Worm (Caenorhabditis elegans) whole organism, dauer: ENCODE results near the gene F17C11.6.

Experiments
- unc-62 ChIP-seq: sonication (generic microtip); optimal IDR thresholded peaks from 2 replicates; lab custom pipeline; 2017; ENCODE audit warnings: missing biosample characterization, missing genetic modification reagents, missing genetic modification characterization

Gene F17C11.6

DNA sequence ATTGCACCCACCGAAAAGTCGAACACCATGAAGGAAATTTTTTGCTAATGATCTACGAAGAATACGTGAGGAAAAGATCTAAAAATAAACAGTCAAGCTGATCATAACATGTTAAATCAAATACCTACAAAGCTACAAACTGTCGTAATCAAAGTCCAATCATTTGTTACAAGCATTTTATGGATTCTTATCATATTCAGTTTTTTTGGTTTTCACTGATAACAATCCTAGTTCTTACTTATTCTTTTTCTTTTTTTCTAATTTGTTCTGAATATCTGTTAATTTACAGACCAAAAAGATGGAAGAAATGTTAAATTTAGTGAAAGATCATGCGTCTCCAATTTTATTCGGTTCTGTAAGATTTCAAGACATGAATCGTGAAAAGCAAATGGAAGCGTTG lies at the start of gene F17C11.6:
Gene F17C11.6, plus strand, starts transcription at position 290 of the 400 bp plus-strand sequence.
- no peak for TF ChIP-seq unc-62

DNA sequence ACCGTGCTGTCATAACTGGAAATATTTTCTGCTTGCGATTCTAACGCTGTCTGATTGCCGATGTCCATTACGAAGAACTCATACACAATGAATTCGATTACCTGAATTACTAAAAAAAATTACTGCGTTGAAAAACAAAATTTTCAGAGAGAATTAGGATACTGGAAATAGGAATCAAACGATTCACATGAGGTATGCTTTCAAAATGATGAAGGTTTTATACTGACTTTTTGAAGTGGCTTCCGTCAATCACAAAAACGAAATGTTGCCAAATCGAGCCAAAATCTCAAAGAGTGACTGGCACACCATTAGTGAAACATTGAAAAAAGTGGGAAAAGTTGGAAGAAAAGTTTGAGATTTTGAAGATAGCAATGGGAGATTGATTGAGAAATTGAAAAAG lies 45.9 kb upstream of the F17C11.6 start, which contains the start of gene zzz-1:
Gene zzz-1, minus strand, starts transcription at position 101 of the 400 bp plus-strand sequence.
- TF ChIP-seq unc-62: no peak

DNA sequence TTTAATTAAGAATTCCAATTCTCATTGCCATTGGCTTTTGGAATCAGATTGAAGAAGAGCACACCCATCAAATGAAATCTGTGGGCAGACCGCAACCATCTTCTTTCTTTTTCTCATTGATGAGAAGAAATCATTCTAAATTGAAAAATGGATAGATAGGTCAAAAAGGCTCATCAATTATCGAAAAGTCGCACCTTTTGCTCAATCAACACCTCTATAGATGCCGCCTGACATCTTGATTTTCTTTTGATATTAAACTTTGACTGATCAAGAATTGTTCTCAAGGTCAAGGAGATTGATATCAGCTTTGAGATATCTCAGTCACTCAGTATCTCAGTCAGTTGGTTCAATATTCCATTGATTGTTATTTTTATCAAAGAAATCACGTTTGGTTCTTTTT lies 45.0 kb upstream of the F17C11.6 start:
- no peak for TF ChIP-seq unc-62

DNA sequence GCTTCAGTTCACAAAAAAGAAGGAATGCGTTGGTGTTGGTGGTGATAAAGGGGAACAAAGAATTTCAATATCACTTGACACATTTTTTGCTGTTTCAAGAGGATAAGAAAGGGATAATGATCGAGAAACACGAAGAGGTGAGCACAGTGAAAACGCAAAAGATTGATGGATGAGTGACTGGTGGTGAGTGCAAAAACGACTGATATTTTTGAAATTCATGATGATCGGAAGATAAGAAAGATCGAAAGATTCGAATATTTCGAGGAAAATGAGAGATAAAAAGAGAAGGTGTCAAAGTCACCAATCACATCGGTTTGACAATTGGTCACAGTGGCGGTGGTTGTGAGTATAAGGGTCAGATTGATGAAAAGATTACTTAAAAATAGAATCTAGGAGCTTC lies 39.0 kb upstream of the F17C11.6 start:
- no peak for TF ChIP-seq unc-62

DNA sequence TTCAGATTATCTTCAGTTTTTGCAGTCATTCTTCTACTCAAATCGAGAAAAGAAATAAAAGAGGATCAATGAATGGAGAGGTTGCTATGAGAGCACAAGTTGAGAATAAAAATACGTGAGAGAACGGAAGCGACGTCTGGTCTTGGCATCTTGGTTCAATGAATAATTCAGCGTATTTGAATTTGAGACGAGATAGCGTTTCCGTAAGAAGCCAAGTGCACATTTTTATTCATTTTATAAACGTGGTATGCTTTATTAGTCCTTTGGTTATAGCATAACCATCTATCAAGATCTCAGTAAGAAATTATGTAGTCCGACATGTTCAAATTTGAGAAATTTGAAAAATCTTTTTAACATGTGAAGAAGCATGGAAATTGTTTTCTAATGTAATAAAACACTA lies 36.5 kb upstream of the F17C11.6 start, which contains the start of gene F58B4.2:
Gene F58B4.2, minus strand, starts transcription at position 101 of the 400 bp plus-strand sequence.
- TF ChIP-seq unc-62: no peak

DNA sequence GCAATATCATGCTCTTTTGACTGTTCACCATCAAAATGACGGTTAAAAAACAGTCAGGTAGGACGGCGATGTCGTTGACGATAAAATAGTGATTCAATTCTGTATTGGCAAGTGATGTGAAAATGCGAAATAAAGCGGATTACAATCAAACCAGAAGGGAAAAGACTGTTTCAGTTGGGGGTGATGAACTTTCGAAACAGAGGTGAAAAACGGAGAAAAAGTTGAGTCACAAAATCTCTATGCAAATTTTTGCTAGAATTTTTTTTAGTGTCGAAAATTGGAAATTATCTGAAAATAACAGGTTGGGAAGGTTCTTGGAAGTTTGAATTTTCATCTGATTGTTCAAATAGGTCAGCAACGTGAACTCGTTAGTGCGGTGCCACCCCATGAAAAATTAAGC lies 33.2 kb upstream of the F17C11.6 start, which contains the start of gene nas-31:
Gene nas-31, minus strand, starts transcription at position 101 of the 400 bp plus-strand sequence.
- no peak for TF ChIP-seq unc-62

DNA sequence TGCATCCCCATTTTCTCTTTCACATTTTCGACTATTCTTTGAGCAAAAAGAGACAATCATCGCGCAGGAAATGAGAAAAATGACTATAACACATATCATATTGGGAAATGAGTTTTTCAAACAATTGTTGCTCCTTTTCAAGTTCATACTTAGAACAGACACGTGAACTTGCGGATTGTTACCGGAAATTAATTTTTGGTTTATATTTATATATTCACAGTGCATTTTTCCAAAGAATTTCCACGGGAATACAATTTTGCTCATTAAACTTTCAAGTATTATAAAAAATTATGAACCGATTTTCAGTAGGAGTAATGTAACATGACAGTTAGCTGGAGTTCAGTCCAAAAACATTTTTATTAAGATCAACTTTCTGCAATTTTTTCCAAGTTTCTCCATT lies 31.7 kb upstream of the F17C11.6 start, which contains the start of gene F58B4.7:
Gene F58B4.7, minus strand, starts transcription at position 101 of the 400 bp plus-strand sequence.
- no peak for TF ChIP-seq unc-62

DNA sequence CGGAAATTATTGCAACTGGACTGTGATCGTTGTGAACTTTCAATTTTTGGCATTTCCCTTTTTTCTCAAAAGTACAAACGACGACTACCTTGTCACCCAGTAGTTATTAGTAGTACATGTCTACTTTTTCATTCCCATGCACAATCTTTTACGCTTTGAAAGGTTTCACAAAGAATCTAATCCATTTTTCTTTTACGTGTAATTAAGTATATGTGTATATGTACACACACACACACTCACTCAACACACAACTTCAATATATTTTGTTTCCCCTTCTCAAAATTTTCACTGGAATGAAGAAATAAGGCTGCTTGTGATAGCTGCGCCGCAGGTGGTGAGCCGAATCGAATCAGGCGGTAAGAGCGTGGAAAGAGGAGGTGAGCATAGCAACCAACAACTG lies 30.2 kb upstream of the F17C11.6 start, which contains the start of gene F58B4.6:
Gene F58B4.6, plus strand, starts transcription at position 301 of the 400 bp plus-strand sequence.
- TF ChIP-seq unc-62: no peak

DNA sequence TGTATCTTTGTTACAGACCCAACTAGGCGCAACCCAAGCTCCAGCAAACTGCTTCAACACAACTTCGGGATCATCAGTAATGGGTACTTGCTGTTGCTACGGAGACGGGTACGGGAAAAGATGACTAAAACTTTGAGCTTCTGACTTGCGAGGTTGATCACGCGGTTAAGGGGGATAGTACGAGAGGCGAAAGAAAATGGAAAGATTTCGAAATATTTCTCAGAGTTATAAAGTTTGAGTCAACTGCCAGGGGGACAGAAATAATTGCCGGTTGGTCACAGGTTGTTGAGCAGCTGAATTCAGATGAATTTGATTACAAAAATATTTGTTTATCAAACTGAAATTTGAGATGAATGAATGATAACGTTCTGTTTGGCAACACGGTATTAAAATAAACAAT lies 29.3 kb upstream of the F17C11.6 start:
- TF ChIP-seq unc-62: no peak

DNA sequence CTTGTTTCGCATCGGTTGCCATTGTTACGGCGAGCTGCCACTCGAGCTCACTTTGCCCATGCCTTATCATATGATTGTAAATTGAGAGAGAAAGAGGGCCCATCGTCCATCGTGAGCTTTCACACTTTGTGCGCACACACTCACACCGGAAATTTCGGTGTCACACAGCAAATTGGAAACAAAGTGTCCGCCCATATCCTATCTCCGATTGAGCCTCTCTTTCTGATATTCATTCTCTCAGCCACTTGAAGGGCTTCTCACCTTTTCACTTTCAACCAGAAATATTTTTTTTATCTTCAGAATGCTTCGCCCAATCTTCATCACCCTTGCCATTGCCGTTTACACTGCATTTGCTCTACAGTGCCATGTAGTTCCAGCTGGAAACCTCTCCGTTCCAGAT lies 25.4 kb upstream of the F17C11.6 start, which contains the start of gene F58B4.3:
Gene F58B4.3, plus strand, starts transcription at position 301 of the 400 bp plus-strand sequence.
- TF ChIP-seq unc-62: no peak

DNA sequence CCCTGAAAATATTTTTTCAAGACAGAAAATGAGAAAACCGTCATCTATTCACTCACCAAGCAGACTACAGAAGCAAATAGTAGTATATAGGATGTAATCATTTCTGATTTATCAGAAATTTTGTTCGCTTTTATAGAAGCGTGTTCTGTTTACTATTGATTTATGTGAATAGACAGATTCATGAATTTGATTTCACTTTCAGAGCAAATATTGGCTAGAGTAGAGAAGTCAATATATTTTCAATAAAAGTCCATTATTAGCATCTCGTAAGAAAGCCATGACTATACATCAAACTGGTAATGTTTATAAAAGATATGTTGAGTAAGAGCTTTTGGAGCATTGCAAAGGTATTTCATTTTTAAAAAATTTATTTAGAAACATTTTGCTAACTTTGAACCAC lies 23.7 kb upstream of the F17C11.6 start, which contains the start of gene scvp-1:
Gene scvp-1, minus strand, starts transcription at position 101 of the 400 bp plus-strand sequence.
- no peak for TF ChIP-seq unc-62

DNA sequence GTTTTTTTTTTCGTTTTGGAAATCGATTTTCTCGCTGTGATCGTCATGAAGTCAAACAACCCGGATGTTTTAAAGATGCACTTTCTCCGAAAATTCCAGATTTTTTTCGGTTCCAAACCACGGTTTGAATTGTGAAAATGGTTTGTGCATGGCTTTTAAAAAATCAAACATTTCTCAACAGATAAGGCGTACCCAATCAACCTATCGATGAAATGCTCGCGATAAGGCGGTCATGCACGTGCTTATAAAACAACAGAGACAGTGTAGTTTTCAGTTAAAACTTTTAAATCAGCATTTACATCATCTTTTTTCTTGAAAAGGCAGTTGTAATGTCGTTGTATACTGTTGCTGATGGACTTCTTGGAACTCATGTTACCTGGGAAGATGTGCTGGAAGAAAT lies 22.5 kb upstream of the F17C11.6 start, which contains the start of gene F58B4.5:
Gene F58B4.5, plus strand, starts transcription at position 283 of the 400 bp plus-strand sequence.
- no peak for TF ChIP-seq unc-62

DNA sequence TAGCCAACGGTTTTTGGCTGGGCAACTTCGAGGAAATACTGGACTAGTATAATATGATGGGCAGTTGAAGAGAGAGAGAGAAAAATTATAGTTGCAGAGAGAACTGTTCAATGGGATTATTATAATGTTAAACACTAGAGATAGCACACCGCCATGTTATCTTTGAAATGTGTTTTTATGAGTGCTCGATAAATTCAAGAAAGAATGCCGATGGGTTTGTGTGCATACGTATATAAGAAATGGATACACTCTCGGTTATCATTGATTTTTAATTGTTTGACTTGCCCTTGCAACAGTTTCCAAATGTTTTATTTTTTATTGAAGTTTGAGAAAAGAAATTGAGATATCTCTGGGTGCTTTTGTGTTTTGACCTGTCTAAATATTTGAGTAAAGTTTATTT lies 18.2 kb upstream of the F17C11.6 start, which contains the start of gene F17C11.12:
Gene F17C11.12, minus strand, starts transcription at position 240 of the 400 bp plus-strand sequence.
- TF ChIP-seq unc-62: no peak

DNA sequence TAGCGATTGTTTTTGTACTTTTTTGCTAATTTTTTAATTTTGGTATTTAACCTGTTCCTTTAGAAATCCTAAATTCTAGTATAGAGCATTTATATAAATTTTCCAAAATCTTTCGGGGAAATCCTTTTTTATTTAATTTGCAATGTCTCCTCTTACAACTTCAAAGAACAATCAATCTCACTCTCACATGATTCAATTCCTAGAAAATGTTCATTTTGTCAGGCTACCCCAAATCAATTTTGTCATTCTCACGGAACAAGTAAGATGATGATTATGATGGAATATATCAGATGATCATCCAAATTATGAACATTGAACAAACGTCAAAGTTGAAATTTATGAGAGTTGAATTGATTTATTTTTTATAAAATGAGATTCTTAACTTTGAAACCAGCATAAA lies 17.6 kb upstream of the F17C11.6 start:
- TF ChIP-seq unc-62: no peak

DNA sequence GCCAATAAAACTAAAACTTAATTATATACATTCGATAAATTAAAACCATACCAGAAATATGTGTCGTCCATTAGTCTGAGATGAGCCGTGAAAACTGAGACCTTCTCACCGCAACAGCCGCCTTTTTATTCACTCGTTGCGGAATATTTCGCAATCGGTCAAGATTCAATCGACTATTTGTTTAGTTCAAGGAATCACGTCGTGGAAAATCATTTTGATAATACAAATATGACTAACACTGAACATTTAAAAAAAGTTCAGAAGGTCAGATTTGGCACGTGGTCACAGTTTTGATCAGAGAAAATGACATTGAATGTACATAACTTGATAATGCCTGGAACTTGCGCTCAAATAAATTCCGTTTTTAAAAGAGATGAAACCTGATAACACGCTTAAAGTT lies 16.2 kb upstream of the F17C11.6 start, which contains the start of gene F17C11.11:
Gene F17C11.11, minus strand, starts transcription at position 79 of the 400 bp plus-strand sequence.
- no peak for TF ChIP-seq unc-62

DNA sequence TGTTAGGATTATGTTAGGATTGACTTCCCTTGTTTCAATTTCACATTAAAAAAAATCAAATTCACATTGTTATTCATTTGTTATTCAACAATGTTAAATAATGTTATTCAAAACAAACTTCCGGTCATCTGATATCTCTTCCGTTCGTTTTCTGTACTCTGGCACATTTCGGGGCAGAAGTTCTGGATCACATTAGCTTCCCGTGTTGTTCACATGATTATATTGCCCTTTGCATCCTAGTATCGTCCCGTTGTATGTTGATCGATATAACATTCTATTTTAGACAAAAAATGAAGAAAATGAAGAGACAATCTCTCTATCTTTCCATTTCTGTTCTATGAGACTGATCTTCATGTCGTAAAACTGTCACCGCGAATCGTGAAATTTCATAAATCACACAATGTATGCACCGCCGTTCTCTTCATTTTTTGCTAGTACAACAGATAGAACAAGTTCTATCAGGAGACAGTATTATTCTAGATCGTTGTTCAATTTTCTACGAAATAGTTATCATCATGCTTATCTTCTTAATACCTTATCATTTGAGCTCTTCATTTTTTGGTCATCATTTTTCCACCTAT lies 14.8 kb upstream of the F17C11.6 start:
- no peak for TF ChIP-seq unc-62

DNA sequence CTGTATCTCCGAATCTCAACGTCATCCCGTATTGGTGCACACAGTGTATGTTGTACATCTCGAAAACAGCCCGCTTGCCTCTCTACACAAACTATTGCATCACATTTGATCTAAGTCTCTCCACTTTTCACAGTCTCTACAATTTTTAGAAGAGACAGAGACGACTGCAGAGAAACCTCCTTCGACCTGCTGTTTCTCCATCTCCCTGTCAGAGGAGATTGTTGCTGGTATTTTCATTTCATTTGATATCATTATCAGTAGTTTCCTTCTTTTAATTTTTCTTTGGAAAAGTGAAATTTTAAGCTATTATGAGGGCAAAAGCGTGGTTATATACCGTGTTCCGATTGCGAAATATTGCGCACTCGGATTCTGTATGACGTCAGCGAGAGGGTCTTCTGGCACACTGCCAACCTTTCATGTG lies 14.3 kb upstream of the F17C11.6 start:
- TF ChIP-seq unc-62: no peak

DNA sequence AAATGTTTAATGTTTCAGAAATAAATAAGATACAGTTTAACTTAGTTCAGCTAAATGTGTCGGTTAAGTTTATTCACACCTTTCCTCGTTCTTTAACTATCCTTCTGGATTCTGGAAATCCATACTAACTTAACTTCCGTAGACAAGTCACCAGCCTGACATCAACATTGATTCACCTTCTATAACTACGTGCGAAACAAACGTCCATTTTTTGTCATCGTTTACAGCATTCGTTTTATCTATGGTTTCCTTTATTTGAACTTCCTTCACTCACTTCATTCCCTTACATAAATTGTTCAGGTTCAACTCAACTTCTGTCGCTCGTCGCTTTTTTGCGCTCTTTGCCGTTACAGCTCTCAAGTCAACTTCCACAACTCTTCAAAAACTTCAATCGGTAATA lies 13.8 kb upstream of the F17C11.6 start, which contains the start of gene F17C11.26:
Gene F17C11.26, plus strand, starts transcription at position 301 of the 400 bp plus-strand sequence.
- TF ChIP-seq unc-62: no peak
